Worm (Caenorhabditis elegans) whole organism, L3 larva: ENCODE results near the gene C17H11.2.

ENCODE experiments used
- ZK546.5 ChIP-seq: sonication (generic microtip); optimal IDR thresholded peaks from 2 replicates; lab custom pipeline; 2017; ENCODE audit warnings: missing biosample characterization, missing genetic modification characterization
- aly-2 ChIP-seq: fragments of 150-350 bp; optimal IDR thresholded peaks from 2 replicates; lab custom pipeline; 2014; ENCODE audit warnings: missing biosample characterization, missing genetic modification characterization
- ceh-82 ChIP-seq: fragments of 150-350 bp; optimal IDR thresholded peaks from 2 replicates; lab custom pipeline; 2014; ENCODE audit warnings: missing biosample characterization, missing genetic modification characterization
- elt-2 ChIP-seq: sonication (generic microtip); optimal IDR thresholded peaks from 2 replicates; lab custom pipeline; 2016; ENCODE audit warnings: missing genetic modification reagents, mild to moderate bottlenecking, missing genetic modification characterization, missing compliant biosample characterization
- fos-1 ChIP-seq: fragments of 150-350 bp; optimal IDR thresholded peaks from 2 replicates; lab custom pipeline; 2014; ENCODE audit warnings: missing biosample characterization, missing genetic modification characterization
- nhr-12 ChIP-seq: fragments of 150-350 bp; optimal IDR thresholded peaks from 2 replicates; lab custom pipeline; 2014; ENCODE audit warnings: missing biosample characterization, missing genetic modification characterization
- nhr-237 ChIP-seq: fragments of 150-350 bp; optimal IDR thresholded peaks from 2 replicates; lab custom pipeline; 2014; ENCODE audit warnings: missing biosample characterization, missing genetic modification characterization

ce11 chrX:8169534-8169933 is at the start of gene C17H11.2:
- TF ChIP-seq ZK546.5 (tag; lab: Kevin White, UChicago) (no peak), aly-2 (no peak), fos-1 (tag; lab: Kevin White, UChicago) (no peak), nhr-237 (tag; lab: Kevin White, UChicago) (no peak), nhr-12 (no peak), elt-2 (peak; percentile 33), ceh-82 (no peak)
